Fruit fly (Drosophila melanogaster) S2 (cell line): ENCODE results near the gene CG31415.

Experiments used
- CG8478 ChIP-seq: fragments of >200 bp; optimal IDR thresholded peaks from 2 replicates; lab custom pipeline; 2018
- CTCF ChIP-seq, 2 experiments: fragments of >200 bp; optimal IDR thresholded peaks; 2 replicates each; lab custom pipeline; 2018

The CG31415 gene

DNA sequence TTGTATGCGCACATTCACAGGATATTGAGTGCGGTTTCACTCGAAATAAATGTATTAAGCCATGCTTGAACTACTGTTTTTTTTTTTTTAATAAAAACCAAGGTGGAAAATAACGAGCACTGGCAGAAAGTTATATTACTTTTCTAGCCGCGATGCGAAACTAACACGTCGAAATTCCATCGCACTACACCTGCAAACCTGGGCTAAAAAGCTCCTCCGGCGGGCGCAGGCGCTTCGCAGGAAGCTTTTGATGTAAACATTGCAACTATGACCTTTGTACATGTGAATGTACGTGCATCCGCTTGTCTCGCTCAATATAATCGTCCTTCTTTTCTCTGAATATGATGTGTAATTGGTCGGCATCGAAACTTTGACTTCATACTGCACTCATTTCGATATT, 3.5 kb upstream of the CG31415 start, which contains the start of gene side-VII:
Gene side-VII, minus strand, starts transcription at position 187 of the 400 bp plus-strand sequence.
- TF ChIP-seq CG8478 (lab: Kevin White, UChicago) (no peak), CTCF (optimal IDR thresholded peaks at IDR 0.05; lab: Kevin White, UChicago) (no peak)

DNA sequence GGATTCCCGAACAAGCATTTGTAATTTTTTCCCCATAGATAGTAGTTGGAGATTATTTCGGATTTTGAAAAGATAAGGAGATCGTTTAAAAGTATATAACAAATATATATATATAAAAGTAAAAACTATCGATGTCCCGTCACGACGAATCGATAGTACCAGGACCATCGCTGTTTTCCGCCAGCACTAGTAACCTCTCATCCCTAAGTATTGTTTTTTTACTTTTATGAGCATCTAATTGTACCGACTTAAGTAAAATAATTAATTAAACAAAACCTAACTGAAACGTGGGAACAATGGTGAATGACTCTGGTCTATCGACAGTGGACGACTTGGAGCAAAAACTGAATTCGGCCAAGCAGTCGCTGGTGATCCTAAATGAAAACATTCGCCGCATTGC, 2.6 kb upstream of the CG31415 start, which contains the start of gene Pnn:
Gene Pnn, plus strand, starts transcription at position 187 of the 400 bp plus-strand sequence.
- no peak for TF ChIP-seq CG8478 (lab: Kevin White, UChicago)
- no peak for TF ChIP-seq CTCF (optimal IDR thresholded peaks at IDR 0.05; lab: Kevin White, UChicago)

DNA sequence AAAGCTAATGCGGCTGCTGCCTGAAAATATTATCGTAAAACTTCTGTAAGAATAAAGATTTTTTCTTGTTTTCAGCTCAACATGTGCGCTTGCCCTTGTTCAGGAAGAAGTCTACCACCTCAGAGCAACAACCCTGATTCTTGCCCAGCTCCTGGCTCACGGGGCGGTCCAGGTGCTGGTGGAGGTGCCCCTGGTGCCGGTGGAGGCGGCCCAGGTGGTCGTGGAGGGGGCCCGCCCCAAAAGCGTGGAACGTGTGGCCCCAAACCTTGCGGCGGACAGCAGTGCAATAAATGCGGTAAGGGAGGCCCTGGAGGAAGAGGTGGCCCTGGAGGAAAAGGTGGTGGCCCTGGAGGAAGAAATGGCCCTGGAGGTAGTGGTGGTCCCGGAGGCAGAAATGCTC, 678 bp downstream of the CG31415 start:
- no peak for TF ChIP-seq CG8478 (lab: Kevin White, UChicago)
- TF ChIP-seq CTCF (optimal IDR thresholded peaks at IDR 0.05; lab: Kevin White, UChicago), result no peak

DNA sequence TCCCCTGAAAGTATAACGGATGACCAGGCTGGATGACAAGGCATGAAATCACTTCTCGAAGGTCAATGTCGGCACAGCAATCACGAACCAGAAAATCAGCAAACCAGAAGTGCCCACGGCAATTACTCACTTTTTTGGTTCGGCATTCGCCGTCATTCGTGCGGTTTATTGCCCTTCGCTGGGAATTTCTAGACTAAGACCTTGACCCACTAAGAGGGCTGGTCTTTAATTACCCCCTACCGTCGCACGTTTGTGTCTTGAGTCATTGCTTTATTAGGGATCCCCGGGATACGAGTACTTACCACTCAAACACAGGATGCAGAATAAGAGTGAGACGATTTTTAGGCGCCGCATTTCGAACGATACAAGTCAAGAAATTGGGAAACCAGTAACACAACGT, 2.1 kb downstream of the CG31415 start:
- TF ChIP-seq CG8478 (lab: Kevin White, UChicago) (no peak), CTCF (optimal IDR thresholded peaks at IDR 0.05; lab: Kevin White, UChicago) (no peak)

DNA sequence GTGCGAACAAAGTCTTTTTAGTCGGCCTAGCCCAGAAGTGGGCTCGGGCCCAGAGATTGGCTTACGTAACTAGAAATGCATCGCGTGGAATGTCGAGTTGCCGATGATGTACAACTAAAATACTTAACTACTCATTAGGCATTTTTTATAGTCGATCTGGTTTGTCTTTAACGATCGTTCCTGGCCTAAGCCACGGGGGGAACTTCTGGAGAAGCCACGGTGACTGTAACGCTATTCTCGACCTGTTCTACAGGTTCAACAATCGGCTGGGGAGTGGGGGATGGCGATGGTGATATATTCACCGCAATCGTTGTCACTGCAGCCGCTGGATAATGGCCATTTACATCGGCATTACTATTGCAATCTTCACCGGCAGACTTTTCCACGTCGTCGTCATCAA, 3.0 kb downstream of the CG31415 start, which contains the start of gene CG34409:
Gene CG34409, minus strand, starts transcription at position 101 of the 400 bp plus-strand sequence.
- TF ChIP-seq CG8478 (lab: Kevin White, UChicago) (no peak), CTCF (optimal IDR thresholded peaks at IDR 0.05; lab: Kevin White, UChicago) (no peak)

DNA sequence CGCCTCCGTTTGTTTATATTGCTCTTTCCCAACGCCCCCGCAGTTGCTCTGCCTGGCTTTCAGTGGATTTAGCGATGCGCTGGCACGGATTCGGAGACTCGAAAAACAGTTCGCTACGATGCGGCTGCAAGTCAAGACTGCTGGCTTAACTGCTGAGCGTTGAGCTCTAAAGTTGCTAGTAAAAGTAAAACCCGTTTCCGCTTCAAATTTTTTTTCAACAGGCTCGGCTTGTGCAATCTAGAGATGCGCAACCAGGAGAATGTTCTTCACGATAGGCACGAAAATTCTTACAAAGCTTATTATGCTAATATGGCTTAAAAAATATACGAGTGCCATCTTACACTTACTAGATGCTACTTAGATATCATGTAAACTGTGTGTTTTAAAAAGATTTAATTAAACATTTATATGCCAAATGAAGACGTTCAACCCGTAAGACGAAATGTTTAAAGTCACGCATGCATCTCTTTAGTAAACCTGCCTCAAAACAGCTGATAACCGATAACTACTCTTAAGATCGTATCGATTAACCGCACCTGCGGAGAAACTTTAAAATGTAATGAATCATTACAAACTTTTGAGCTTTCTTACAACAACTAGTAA, 4.1 kb downstream of the CG31415 start, which contains the start of gene CG12948:
Gene CG12948, minus strand, starts transcription at position 473 of the 603 bp plus-strand sequence.
- TF ChIP-seq CTCF (optimal IDR thresholded peaks at IDR 0.05; lab: Kevin White, UChicago) (no peak), CG8478 (lab: Kevin White, UChicago) (no peak)

DNA sequence ATGACTTTTGCATAAGTTTGCCTTT, 4.4 kb downstream of the CG31415 start, which contains the start of gene PpD3:
Gene PpD3, plus strand, starts transcription at position 1 of the 25 bp plus-strand sequence.
- TF ChIP-seq CTCF (optimal IDR thresholded peaks at IDR 0.05; lab: Kevin White, UChicago), result no peak
- no peak for TF ChIP-seq CG8478 (lab: Kevin White, UChicago)

DNA sequence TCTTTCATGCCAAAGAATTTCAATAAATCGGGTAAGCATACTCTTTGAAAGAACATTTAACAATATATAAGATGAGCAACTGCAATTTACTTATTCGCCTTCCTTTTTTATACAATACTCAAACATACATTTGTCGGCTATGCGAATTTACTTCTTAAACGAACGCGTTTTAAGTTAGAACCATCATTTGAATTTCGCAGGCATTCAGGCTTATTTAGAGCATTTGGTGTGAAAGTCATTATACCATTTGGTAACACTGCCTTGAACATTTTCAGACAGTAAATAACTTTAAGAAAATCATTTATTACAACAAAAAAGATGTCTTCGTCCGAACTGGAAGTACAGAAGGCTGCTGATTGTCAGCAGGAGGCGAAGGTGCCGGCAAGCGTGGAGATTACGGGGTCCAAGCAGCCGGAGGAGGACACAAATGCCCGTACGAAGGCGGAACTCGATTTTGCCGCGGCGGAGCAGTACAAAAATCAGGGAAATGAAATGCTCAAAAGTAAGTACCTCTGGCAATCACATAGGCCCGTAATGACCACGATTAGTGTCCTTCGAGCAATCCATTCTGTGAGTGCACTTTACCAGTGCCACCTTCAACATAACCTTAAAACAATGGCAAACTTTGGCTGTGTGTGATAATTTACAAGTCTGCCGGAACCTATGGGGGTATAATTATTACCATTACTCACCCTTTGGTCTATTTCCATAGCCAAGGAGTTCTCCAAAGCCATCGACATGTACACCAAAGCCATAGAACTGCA, 4.8 kb downstream of the CG31415 start:
- TF ChIP-seq CG8478 (lab: Kevin White, UChicago) (no peak), CTCF (optimal IDR thresholded peaks at IDR 0.05; lab: Kevin White, UChicago) (no peak)

DNA sequence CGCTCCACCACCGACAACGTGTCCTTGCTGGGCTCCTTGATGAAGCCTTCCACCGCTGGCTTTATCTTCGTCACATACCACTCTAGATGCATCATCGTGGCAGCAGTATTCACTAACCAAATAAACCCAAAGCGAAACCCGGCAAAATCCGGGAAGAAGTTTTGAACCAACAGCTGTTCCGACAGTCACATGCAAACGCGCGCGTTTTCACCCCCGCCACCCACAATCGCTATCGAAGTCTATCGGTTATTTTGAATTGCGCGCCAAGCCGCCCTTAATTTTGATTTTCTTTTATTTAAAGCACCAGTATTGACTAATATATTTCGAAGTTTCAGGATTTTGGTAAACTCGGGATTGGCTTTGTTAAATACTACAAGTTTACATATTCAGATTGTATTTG, 11.2 kb downstream of the CG31415 start, which contains the start of gene Tti1:
Gene Tti1, minus strand, starts transcription at position 200 of the 400 bp plus-strand sequence.
- TF ChIP-seq CG8478 (lab: Kevin White, UChicago), result no peak
- no peak for TF ChIP-seq CTCF (optimal IDR thresholded peaks at IDR 0.05; lab: Kevin White, UChicago)

DNA sequence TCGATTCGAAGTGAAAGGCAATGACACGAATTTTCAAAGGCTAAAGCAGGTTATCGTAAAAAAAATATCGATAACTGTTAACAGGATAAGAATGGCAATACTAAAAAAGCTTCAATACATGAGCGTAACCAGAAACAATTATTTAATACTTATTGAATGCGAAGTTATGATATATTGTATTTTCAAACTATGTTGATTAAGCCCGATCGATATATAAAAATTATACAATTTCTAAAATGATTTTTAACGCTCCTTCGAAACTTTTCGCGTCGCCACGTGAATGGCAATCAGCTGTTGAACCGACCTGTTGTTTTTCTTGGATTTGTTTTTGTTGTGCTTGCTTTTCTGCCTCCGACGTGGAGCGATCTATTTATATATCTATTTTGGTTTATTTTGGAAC, 12.9 kb downstream of the CG31415 start, which contains the start of the genes Alg12 and Rpt3R:
Gene Alg12, plus strand, starts transcription at position 305 of the 400 bp plus-strand sequence.
Gene Rpt3R, minus strand, starts transcription at position 324 of the 400 bp plus-strand sequence.
- TF ChIP-seq CG8478 (lab: Kevin White, UChicago) (no peak), CTCF (optimal IDR thresholded peaks at IDR 0.05; lab: Kevin White, UChicago) (no peak)

DNA sequence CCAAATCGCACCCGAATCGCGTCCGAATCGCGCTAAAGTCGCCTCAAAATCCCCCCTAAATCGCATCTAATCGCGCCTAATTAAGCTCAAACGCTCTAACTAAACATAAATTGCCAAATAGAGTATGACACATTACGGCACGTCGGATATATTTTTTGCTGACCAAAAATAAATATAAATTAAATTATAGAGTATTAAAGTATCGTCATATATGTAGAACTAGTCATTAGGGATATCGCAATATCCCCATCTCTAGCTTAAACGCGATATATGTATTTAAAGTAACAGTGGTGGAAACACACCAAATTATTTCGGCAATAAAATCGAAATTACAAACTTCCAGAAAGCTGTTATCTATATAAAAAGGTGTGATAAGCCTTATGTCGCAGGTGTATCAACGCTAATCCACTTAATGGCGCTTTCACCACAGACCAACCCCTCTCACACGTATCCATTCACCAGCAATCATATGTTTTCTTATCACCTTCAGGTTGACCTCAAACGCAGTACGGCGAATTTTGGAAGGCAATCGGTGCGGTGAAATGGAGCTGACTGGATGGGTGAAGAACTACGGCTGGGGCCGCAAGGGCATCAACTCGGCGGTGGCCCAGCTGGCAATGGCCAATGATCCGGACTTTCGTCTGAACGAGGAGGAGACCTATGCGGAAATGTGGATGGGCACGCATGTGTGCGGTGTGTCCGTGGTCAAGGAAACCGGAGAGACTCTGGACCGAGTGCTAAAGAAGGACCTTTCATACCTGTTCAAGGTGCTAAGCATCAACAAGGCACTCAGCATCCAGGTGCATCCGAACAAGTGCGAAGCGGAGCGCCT, 16.3 kb downstream of the CG31415 start, which contains the start of gene Mpi:
Gene Mpi, plus strand, starts transcription at position 263 of the 832 bp plus-strand sequence.
- no peak for TF ChIP-seq CG8478 (lab: Kevin White, UChicago)
- TF ChIP-seq CTCF (optimal IDR thresholded peaks at IDR 0.05; lab: Kevin White, UChicago), result no peak

DNA sequence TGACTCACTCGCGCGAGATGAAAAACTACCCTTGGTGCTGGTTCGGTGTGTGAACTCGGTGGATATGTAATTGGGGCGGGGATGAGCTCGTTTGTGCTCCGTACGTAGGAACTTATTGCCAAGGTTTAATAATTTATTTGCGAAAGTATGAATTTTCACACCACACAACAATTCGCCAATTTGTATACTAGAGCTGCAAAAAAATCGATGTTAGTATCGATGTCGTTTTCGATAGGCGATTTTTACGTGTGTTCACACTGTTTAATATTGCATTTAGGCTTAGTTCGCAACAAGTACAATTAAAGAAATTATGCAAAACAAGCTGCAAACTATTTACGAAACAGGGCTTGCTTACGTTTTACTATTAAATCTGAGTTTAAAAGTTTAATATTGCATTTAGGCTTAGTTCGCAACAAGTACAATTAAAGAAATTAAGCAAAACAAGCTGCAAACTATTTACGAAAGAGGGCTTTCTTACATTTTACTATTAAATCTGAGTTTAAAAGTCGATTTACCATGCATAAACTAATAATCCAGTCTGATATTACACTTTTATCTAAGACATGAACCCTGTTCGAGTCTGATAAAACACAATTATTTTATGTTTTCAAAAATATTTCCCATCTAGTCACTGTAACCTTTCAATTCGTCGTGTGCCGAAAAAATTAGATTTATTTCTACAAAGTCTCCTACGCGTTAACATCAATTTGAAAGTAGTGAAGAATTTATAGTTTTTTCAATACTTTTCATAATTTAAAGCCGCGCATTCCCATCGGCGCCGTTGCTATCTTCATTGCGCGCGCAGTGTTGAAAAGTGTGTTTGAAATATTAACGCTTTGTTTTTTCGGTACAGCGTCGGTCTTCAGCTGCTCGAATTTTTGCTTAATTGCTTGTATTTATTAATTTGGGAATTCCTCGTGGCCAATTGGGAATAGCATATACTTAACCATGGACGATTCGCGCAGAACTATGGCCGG, 19.9 kb downstream of the CG31415 start, which contains the start of the genes Snap24 and CG8478:
Gene Snap24, minus strand, starts transcription at position 196 of the 977 bp plus-strand sequence.
Gene CG8478, plus strand, starts transcription at position 696 of the 977 bp plus-strand sequence.
- TF ChIP-seq CTCF (optimal IDR thresholded peaks at IDR 0.05; lab: Kevin White, UChicago) (no peak), CG8478 (lab: Kevin White, UChicago) (no peak)
